Worm (Caenorhabditis elegans) whole organism, L2 larva: Measurements from ENCODE around the gene Y7A5A.1.

Source experiments
- C34F6.9 ChIP-seq: fragments of 150-350 bp; optimal IDR thresholded peaks from 2 replicates; lab custom pipeline; 2014; ENCODE audit warnings: missing biosample characterization, missing genetic modification characterization
- F13H6.1 ChIP-seq: sonication (generic microtip); optimal IDR thresholded peaks from 2 replicates; lab custom pipeline; 2016; ENCODE audit warnings: missing genetic modification characterization, missing compliant biosample characterization
- R02D3.7 ChIP-seq: fragments of 150-350 bp; optimal IDR thresholded peaks from 2 replicates; lab custom pipeline; 2014; ENCODE audit warnings: missing biosample characterization, missing genetic modification characterization
- Y55F3AM.14 ChIP-seq: fragments of 200-800 bp; sonication (Bioruptor generic); optimal IDR thresholded peaks from 2 replicates; lab custom pipeline; 2018; ENCODE audit warnings: mild to moderate bottlenecking, missing genetic modification characterization, missing compliant biosample characterization
- alr-1 ChIP-seq: fragments of 150-350 bp; optimal IDR thresholded peaks from 2 replicates; lab custom pipeline; 2014; ENCODE audit warnings: missing biosample characterization, missing genetic modification characterization
- aly-2 ChIP-seq: fragments of 150-350 bp; optimal IDR thresholded peaks from 2 replicates; lab custom pipeline; 2014; ENCODE audit warnings: missing biosample characterization, missing genetic modification characterization
- ama-1 ChIP-seq: fragments of 150-350 bp; optimal IDR thresholded peaks from 2 replicates; lab custom pipeline; 2018; ENCODE audit warnings: inconsistent platforms
- ceh-16 ChIP-seq: fragments of 150-350 bp; optimal IDR thresholded peaks from 2 replicates; lab custom pipeline; 2014; ENCODE audit warnings: missing biosample characterization, missing genetic modification characterization
- ceh-82 ChIP-seq: fragments of 150-350 bp; optimal IDR thresholded peaks from 2 replicates; lab custom pipeline; 2014; ENCODE audit warnings: missing biosample characterization, missing genetic modification characterization
- crh-2 ChIP-seq: sonication (generic microtip); optimal IDR thresholded peaks from 2 replicates; lab custom pipeline; 2017; ENCODE audit warnings: missing biosample characterization, missing genetic modification characterization
- dmd-4 ChIP-seq: sonication (generic microtip); optimal IDR thresholded peaks from 2 replicates; lab custom pipeline; 2017; ENCODE audit warnings: missing biosample characterization, missing genetic modification characterization
- egl-27 ChIP-seq: sonication (generic microtip); optimal IDR thresholded peaks from 3 replicates; lab custom pipeline; 2017; ENCODE audit warnings: missing biosample characterization, missing genetic modification reagents, missing genetic modification characterization
- elt-1 ChIP-seq: fragments of 150-350 bp; optimal IDR thresholded peaks from 2 replicates; lab custom pipeline; 2014; ENCODE audit warnings: missing biosample characterization, missing genetic modification characterization
- elt-3 ChIP-seq: sonication (generic microtip); optimal IDR thresholded peaks from 2 replicates; lab custom pipeline; 2017; ENCODE audit warnings: missing biosample characterization, missing genetic modification characterization
- fos-1 ChIP-seq: fragments of 150-350 bp; optimal IDR thresholded peaks from 2 replicates; lab custom pipeline; 2014; ENCODE audit warnings: missing biosample characterization, missing genetic modification characterization
- gmeb-1 ChIP-seq: fragments of 150-350 bp; optimal IDR thresholded peaks from 2 replicates; lab custom pipeline; 2014; ENCODE audit warnings: missing biosample characterization, missing genetic modification characterization
- lin-11 ChIP-seq: fragments of 150-350 bp; sonication (generic microtip); optimal IDR thresholded peaks from 2 replicates; lab custom pipeline; 2014; ENCODE audit warnings: missing biosample characterization, missing genetic modification characterization, inconsistent platforms, mixed read lengths
- lin-13 ChIP-seq: fragments of 150-350 bp; optimal IDR thresholded peaks from 2 replicates; lab custom pipeline; 2014; ENCODE audit warnings: missing biosample characterization, missing genetic modification reagents, missing genetic modification characterization
- lin-39 ChIP-seq: fragments of 150-350 bp; optimal IDR thresholded peaks from 2 replicates; lab custom pipeline; 2014; ENCODE audit warnings: missing biosample characterization, missing genetic modification reagents, missing genetic modification characterization
- lsy-2 ChIP-seq, 2 experiments: fragments of 150-350 bp in 1 of 2; sonication (generic microtip) in 1 of 2; optimal IDR thresholded peaks; 2 replicates each; lab custom pipeline; 2014 to 2017; ENCODE audit warnings: missing biosample characterization in 2 of 2, missing genetic modification characterization in 2 of 2
- mab-5 ChIP-seq: fragments of 150-350 bp; optimal IDR thresholded peaks from 2 replicates; lab custom pipeline; 2014; ENCODE audit warnings: missing biosample characterization, missing genetic modification characterization
- mdl-1 ChIP-seq, 2 experiments: fragments of 150-350 bp in 1 of 2; sonication (generic microtip) in 1 of 2; optimal IDR thresholded peaks; 2 replicates each; lab custom pipeline; 2017; ENCODE audit warnings: missing biosample characterization in 2 of 2, missing genetic modification characterization in 2 of 2
- nhr-12 ChIP-seq: fragments of 150-350 bp; optimal IDR thresholded peaks from 2 replicates; lab custom pipeline; 2014; ENCODE audit warnings: missing biosample characterization, missing genetic modification characterization
- nhr-129 ChIP-seq: fragments of 150-350 bp; optimal IDR thresholded peaks from 2 replicates; lab custom pipeline; 2014; ENCODE audit warnings: missing biosample characterization, missing genetic modification characterization
- nhr-21 ChIP-seq: fragments of 150-350 bp; optimal IDR thresholded peaks from 2 replicates; lab custom pipeline; 2014; ENCODE audit warnings: missing biosample characterization, missing genetic modification characterization
- nhr-23 ChIP-seq: fragments of 150-350 bp; optimal IDR thresholded peaks from 2 replicates; lab custom pipeline; 2014; ENCODE audit warnings: missing biosample characterization, missing genetic modification reagents, missing genetic modification characterization
- nhr-237 ChIP-seq: fragments of 150-350 bp; optimal IDR thresholded peaks from 2 replicates; lab custom pipeline; 2014; ENCODE audit warnings: missing biosample characterization, missing genetic modification characterization
- nhr-25 ChIP-seq: fragments of 150-350 bp; sonication (generic microtip); optimal IDR thresholded peaks from 3 replicates; lab custom pipeline; 2014; ENCODE audit warnings: missing biosample characterization, missing genetic modification characterization
- nhr-6 ChIP-seq: fragments of 150-350 bp; optimal IDR thresholded peaks from 2 replicates; lab custom pipeline; 2014; ENCODE audit warnings: missing biosample characterization, missing genetic modification characterization
- nhr-77 ChIP-seq: fragments of 150-350 bp; optimal IDR thresholded peaks from 2 replicates; lab custom pipeline; 2014; ENCODE audit warnings: missing biosample characterization, missing genetic modification characterization
- peb-1 ChIP-seq: fragments of 150-350 bp; optimal IDR thresholded peaks from 2 replicates; lab custom pipeline; 2014; ENCODE audit warnings: missing biosample characterization, missing genetic modification characterization
- sem-4 ChIP-seq: fragments of 150-350 bp; optimal IDR thresholded peaks from 2 replicates; lab custom pipeline; 2014; ENCODE audit warnings: missing biosample characterization, missing genetic modification reagents, missing genetic modification characterization
- skn-1 ChIP-seq: sonication (generic microtip); optimal IDR thresholded peaks from 2 replicates; lab custom pipeline; 2017; ENCODE audit warnings: missing biosample characterization, missing genetic modification characterization
- sma-3 ChIP-seq: sonication (generic microtip); optimal IDR thresholded peaks from 2 replicates; lab custom pipeline; 2016; ENCODE audit warnings: missing genetic modification reagents, missing genetic modification characterization, missing compliant biosample characterization
- sma-9 ChIP-seq, 2 experiments: fragments of 150-350 bp in 1 of 2; sonication (generic microtip) in 1 of 2; optimal IDR thresholded peaks; 2 replicates each; lab custom pipeline; 2014 to 2016; ENCODE audit warnings: missing genetic modification characterization in 2 of 2, mild to moderate bottlenecking in 1 of 2, missing biosample characterization in 1 of 2, missing compliant biosample characterization in 1 of 2, missing genetic modification reagents in 1 of 2, moderate library complexity in 1 of 2
- snpc-4 ChIP-seq: fragments of 150-350 bp; optimal IDR thresholded peaks from 2 replicates; lab custom pipeline; 2014; ENCODE audit warnings: missing biosample characterization, missing genetic modification characterization
- unc-39 ChIP-seq: fragments of 150-350 bp; optimal IDR thresholded peaks from 2 replicates; lab custom pipeline; 2014; ENCODE audit warnings: missing biosample characterization, missing genetic modification characterization
- unc-55 ChIP-seq: fragments of 150-350 bp; sonication (generic microtip); optimal IDR thresholded peaks from 3 replicates; lab custom pipeline; 2014; ENCODE audit warnings: missing biosample characterization, missing genetic modification reagents, missing genetic modification characterization
- unc-62 ChIP-seq: fragments of 150-350 bp; optimal IDR thresholded peaks from 2 replicates; lab custom pipeline; 2014; ENCODE audit warnings: missing biosample characterization, missing genetic modification reagents, missing genetic modification characterization
- ztf-1 ChIP-seq: fragments of 200-800 bp; sonication (Bioruptor generic); conservative IDR thresholded peaks from 2 replicates; pipeline ENCODE4 v1.3.6; 2022; ENCODE audit warnings: missing genetic modification characterization, missing compliant biosample characterization

Y7A5A.1 gene

ce11 chrX:15741852-15742251, 29.4 kb downstream of the Y7A5A.1 start (continued):
- TF ChIP-seq gmeb-1 (tag; lab: Kevin White, UChicago) (peak; percentile 57), ama-1 (lab: Kevin White, UChicago) (no peak), lin-11 (tag; lab: Kevin White, UChicago) (peak; percentile 57), dmd-4 (tag; lab: Kevin White, UChicago) (no peak), lin-39 (no peak), nhr-6 (no peak), lin-13 (GFP tag; lab: Kevin White, UChicago) (peak; percentile 52), nhr-25 (tag; lab: Kevin White, UChicago) (no peak), Y55F3AM.14 (GFP tag; lab: Kevin White, UChicago) (peak; percentile 41), nhr-21 (tag; lab: Kevin White, UChicago) (no peak), nhr-12 (tag; lab: Kevin White, UChicago) (no peak)

ce11 chrX:15740526-15740925, 30.8 kb downstream of the Y7A5A.1 start, which contains the start of gene srg-64:
Gene srg-64, minus strand, starts transcription at chrX:15740626.
- no peak for TF ChIP-seq R02D3.7 (tag; lab: Kevin White, UChicago)

- peak; percentile 44 to 71 for TF ChIP-seq lsy-2 (tag; optimal IDR thresholded peaks at IDR 0.05; lab: Kevin White, UChicago)
- no peak for TF ChIP-seq ztf-1 (GFP tag; lab: Robert Waterston, UW)
- TF ChIP-seq nhr-12 (tag; lab: Kevin White, UChicago) = no peak
- TF ChIP-seq nhr-129 (tag; lab: Kevin White, UChicago) = peak; percentile 85
- TF ChIP-seq egl-27 (tag; lab: Kevin White, UChicago) = peak; percentile 34
- peak; percentile 80 for TF ChIP-seq gmeb-1 (tag; lab: Kevin White, UChicago)
- peak; percentile 68 for TF ChIP-seq snpc-4 (tag; lab: Kevin White, UChicago)
- TF ChIP-seq lin-13 (GFP tag; lab: Kevin White, UChicago) = peak; percentile 78
- TF ChIP-seq elt-3 (tag; lab: Kevin White, UChicago) = no peak
- peak; percentile 54 for TF ChIP-seq unc-55 (GFP tag; lab: Kevin White, UChicago)
- peak; percentile 86 for TF ChIP-seq nhr-21 (tag; lab: Kevin White, UChicago)
- no peak for TF ChIP-seq peb-1
- TF ChIP-seq aly-2 = no peak
- TF ChIP-seq nhr-6 = peak; percentile 18
- TF ChIP-seq skn-1 (tag; lab: Kevin White, UChicago) = no peak
- TF ChIP-seq ceh-16 (tag; lab: Kevin White, UChicago) = peak; percentile 46
- peak; percentile 9 for TF ChIP-seq lin-11 (tag; lab: Kevin White, UChicago)
- TF ChIP-seq F13H6.1 (tag; lab: Kevin White, UChicago) = no peak
- TF ChIP-seq nhr-23 = no peak
- peak in 1 of 2 experiments; percentile 7 for TF ChIP-seq mdl-1 (tag; optimal IDR thresholded peaks at IDR 0.05; lab: Kevin White, UChicago)
- TF ChIP-seq unc-39 (tag; lab: Kevin White, UChicago) = no peak
- TF ChIP-seq mab-5 (tag; lab: Kevin White, UChicago) = peak; percentile 30
- peak; percentile 55 for TF ChIP-seq nhr-77 (tag; lab: Kevin White, UChicago)
- peak; percentile 55 for TF ChIP-seq fos-1
- peak; percentile 57 for TF ChIP-seq sem-4 (tag; lab: Kevin White, UChicago)
- peak; percentile 86 for TF ChIP-seq sma-3 (GFP tag; lab: Kevin White, UChicago)
- TF ChIP-seq sma-9 (GFP tag; optimal IDR thresholded peaks at IDR 0.05; lab: Kevin White, UChicago) = peak; percentile 83
- no peak for TF ChIP-seq sma-9 (tag; optimal IDR thresholded peaks at IDR 0.05; lab: Kevin White, UChicago)
- TF ChIP-seq elt-1 = no peak
- TF ChIP-seq crh-2 (tag; lab: Kevin White, UChicago) = peak; percentile 89
- no peak for TF ChIP-seq dmd-4 (tag; lab: Kevin White, UChicago)
- peak; percentile 32 for TF ChIP-seq C34F6.9
- TF ChIP-seq ceh-82 (tag; lab: Kevin White, UChicago) = no peak
- TF ChIP-seq unc-62 (GFP tag; lab: Kevin White, UChicago) = no peak
- no peak for TF ChIP-seq alr-1 (tag; lab: Kevin White, UChicago)
- peak; percentile 40 for TF ChIP-seq nhr-237 (tag; lab: Kevin White, UChicago)
- TF ChIP-seq, all 48 proteins: peak for 21
These were observed 34.9 kb downstream of the Y7A5A.1 start for ce11 chrX:15736419-15736818.
